Worm (Caenorhabditis elegans) whole organism, L3 larva: ENCODE results near the gene F44E7.9.
A peak's percentile ranks its signal among the peaks of the same experiment; 100 is the strongest.

ENCODE experiments used
- ceh-28 ChIP-seq: fragments of 150-350 bp; optimal IDR thresholded peaks from 2 replicates; lab custom pipeline; 2014; ENCODE audit warnings: missing biosample characterization, missing genetic modification reagents, missing genetic modification characterization
- eor-1 ChIP-seq, 2 experiments: fragments of 150-350 bp; optimal IDR thresholded peaks; 2 replicates each; lab custom pipeline; 2014 to 2018; ENCODE audit warnings: missing biosample characterization in 2 of 2, missing genetic modification characterization in 2 of 2
- fos-1 ChIP-seq: fragments of 150-350 bp; optimal IDR thresholded peaks from 2 replicates; lab custom pipeline; 2014; ENCODE audit warnings: missing biosample characterization, missing genetic modification characterization
- hmg-11 ChIP-seq: sonication (generic microtip); optimal IDR thresholded peaks from 2 replicates; lab custom pipeline; 2016; ENCODE audit warnings: missing genetic modification characterization, missing compliant biosample characterization
- nhr-25 ChIP-seq: sonication (generic microtip); optimal IDR thresholded peaks from 2 replicates; lab custom pipeline; 2017; ENCODE audit warnings: missing biosample characterization, missing genetic modification characterization

F44E7.9 gene

DNA sequence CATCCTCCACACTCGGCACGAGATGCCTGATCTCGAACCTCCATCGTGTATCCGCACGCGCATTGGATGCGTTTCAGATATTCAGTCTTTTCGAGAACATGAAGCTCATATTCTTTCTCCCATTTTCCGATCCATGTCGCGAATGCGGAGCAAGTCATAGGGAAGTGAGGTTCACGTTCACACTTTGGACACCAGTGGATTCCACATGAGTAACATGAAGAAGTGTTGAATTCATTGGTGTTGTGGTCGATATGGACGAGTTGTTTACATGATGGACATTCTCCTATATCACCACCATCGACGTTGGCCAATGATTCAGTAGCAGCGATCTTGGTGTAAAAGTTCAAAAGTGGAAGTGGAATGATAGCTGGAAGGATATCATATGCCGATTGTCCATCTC is 49.9 kb downstream of the F44E7.9 start:
- no peak for TF ChIP-seq fos-1 (tag; lab: Kevin White, UChicago)
- no peak for TF ChIP-seq hmg-11 (tag; lab: Kevin White, UChicago)
- no peak for TF ChIP-seq ceh-28 (tag; lab: Kevin White, UChicago)
- TF ChIP-seq nhr-25 (tag; lab: Kevin White, UChicago) = peak; percentile 32
- TF ChIP-seq eor-1 (tag; optimal IDR thresholded peaks at IDR 0.05; lab: Kevin White, UChicago) = no peak
